Worm (Caenorhabditis elegans): Measurements from ENCODE around the gene C40H1.8.

Gene C40H1.8

DNA sequence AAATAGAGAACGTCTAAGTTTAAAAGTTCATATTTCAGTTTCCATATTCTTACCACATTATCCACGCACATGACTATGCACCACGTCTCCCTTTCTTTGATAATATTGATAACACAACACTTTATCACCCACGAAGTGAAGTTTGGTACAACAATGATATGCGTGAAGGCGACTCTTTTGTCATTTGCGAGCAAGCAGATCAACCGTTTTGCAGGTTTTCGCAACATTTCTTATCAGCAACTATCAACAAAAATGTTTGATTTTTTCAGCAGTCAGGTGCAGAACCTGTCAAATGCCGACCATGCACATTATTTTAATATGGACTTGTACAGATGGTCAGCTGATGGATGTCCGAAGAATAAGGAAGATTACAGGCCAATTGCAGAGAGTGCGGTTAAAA is 12.0 kb downstream of the C40H1.8 start:
- TF ChIP-seq tra-1 (GFP tag; IDR thresholded peaks at IDR 0.05) (peak; percentile 75), zfp-3 (GFP tag; conservative IDR thresholded peaks at IDR 0.05) (no peak), daf-16 (GFP tag; optimal IDR thresholded peaks at IDR 0.05) (peak in 1 of 2 experiments; percentile 48), daf-16 (tag; optimal IDR thresholded peaks at IDR 0.05) (peak; percentile 69), hlh-11 (tag; optimal IDR thresholded peaks at IDR 0.05) (peak; percentile 92), lin-1 (GFP tag; IDR thresholded peaks at IDR 0.05) (peak; percentile 74), ceh-28 (tag; optimal IDR thresholded peaks at IDR 0.05) (no peak), nhr-102 (tag; optimal IDR thresholded peaks at IDR 0.05) (peak; percentile 2), hlh-30 (tag; optimal IDR thresholded peaks at IDR 0.05; ENCODE audit: insufficient read depth) (peak; percentile 55), pqm-1 (tag; optimal IDR thresholded peaks at IDR 0.05) (peak; percentile 96), nhr-77 (tag; optimal IDR thresholded peaks at IDR 0.05) (peak; percentile 72), nhr-28 (tag; optimal IDR thresholded peaks at IDR 0.05) (peak; percentile 88), php-3 (GFP tag; IDR thresholded peaks at IDR 0.05) (peak; percentile 75), dve-1 (tag; optimal IDR thresholded peaks at IDR 0.05; ENCODE audit: insufficient read depth) (peak; percentile 91), unc-62 (GFP tag; optimal IDR thresholded peaks at IDR 0.05 in 1 of 2) (peak; percentile 8 to 69), unc-62 (tag; optimal IDR thresholded peaks at IDR 0.05) (no peak), lir-3 (tag; optimal IDR thresholded peaks at IDR 0.05) (no peak), mxl-3 (GFP tag; optimal IDR thresholded peaks at IDR 0.05) (peak; percentile 63), nhr-48 (tag; optimal IDR thresholded peaks at IDR 0.05) (peak; percentile 81), mdt-29 (GFP tag; IDR thresholded peaks at IDR 0.05) (no peak), dmd-9 (GFP tag; IDR thresholded peaks at IDR 0.05) (no peak), F10B5.3 (tag; optimal IDR thresholded peaks at IDR 0.05) (no peak), gei-8 (GFP tag; optimal IDR thresholded peaks at IDR 0.05) (peak; percentile 70), nhr-41 (GFP tag; IDR thresholded peaks at IDR 0.05) (peak; percentile 46; the same call in 1 of the 2 replicates), mdl-1 (tag; optimal IDR thresholded peaks at IDR 0.05) (peak in 1 of 2 experiments; percentile 63), saeg-2 (GFP tag; IDR thresholded peaks at IDR 0.05) (peak; percentile 90), F49E8.2 (tag; optimal IDR thresholded peaks at IDR 0.05; ENCODE audit: borderline replicate concordance) (no peak), dmd-6 (GFP tag; IDR thresholded peaks at IDR 0.05) (peak; percentile 97), mep-1 (tag; optimal IDR thresholded peaks at IDR 0.05) (no peak)

DNA sequence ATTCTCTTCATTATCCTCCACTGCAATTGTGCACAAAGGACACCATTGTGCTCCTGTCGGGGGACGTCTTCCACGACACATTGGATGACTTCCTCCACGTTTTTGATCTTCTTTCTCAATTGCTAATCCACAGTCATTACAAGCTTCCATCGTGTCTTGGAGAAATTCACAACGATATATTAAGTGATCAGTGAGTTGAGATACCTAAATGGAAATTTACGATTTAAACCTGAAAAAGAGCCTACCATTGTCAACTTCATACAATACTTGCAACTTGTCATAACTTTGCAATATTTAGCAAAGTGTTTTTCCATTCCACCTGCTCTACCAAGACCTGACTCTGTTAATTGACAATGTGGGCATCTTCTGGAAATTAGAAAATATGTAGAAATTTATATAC is 13.4 kb downstream of the C40H1.8 start:
- no peak for TF ChIP-seq madf-5 (GFP tag; IDR thresholded peaks at IDR 0.05)
- peak; percentile 93 for TF ChIP-seq aha-1 (tag)

DNA sequence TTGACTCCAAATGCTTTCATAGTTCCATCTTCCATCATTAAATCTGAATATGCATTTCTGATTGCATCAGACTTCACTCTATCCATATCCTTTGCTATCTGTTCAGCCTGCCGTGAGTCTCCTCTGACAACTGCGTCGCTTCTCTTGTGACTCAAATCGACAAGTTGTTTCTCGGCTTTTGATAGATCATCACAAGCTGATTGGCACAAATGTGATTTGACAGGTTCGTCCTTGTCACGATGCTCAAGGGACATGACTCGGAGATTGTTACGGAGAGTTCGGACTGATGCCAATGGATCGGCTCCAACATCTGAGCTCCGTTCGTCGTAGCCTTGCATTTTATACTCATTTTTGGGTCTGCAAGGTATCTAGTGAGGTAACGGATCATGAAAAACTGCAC is 14.2 kb downstream of the C40H1.8 start:
- TF ChIP-seq hlh-30 (tag; optimal IDR thresholded peaks at IDR 0.05; ENCODE audit: insufficient read depth), result peak; percentile 28
- TF ChIP-seq unc-62 (GFP tag; optimal IDR thresholded peaks at IDR 0.05 in 1 of 2), result peak in 1 of 2 experiments; percentile 3
- no peak for TF ChIP-seq unc-62 (tag; optimal IDR thresholded peaks at IDR 0.05)
- TF ChIP-seq R02D3.7 (tag; optimal IDR thresholded peaks at IDR 0.05), result no peak
- TF ChIP-seq dmd-8 (GFP tag; IDR thresholded peaks at IDR 0.05), result no peak
- no peak for TF ChIP-seq nhr-77 (tag; optimal IDR thresholded peaks at IDR 0.05)
- TF ChIP-seq zfp-3 (GFP tag; conservative IDR thresholded peaks at IDR 0.05), result no peak
- no peak for TF ChIP-seq lin-29 (GFP tag; IDR thresholded peaks at IDR 0.05)
- TF ChIP-seq ceh-82 (tag; optimal IDR thresholded peaks at IDR 0.05), result no peak
- TF ChIP-seq dmd-6 (GFP tag; IDR thresholded peaks at IDR 0.05), result no peak
- no peak for TF ChIP-seq lim-7 (GFP tag; IDR thresholded peaks at IDR 0.05)
- peak; percentile 16 for TF ChIP-seq hlh-11 (tag; optimal IDR thresholded peaks at IDR 0.05)
- no peak for TF ChIP-seq rbr-2 (tag; optimal IDR thresholded peaks at IDR 0.05)
- TF ChIP-seq nhr-11 (tag; optimal IDR thresholded peaks at IDR 0.05), result peak; percentile 51
- no peak for TF ChIP-seq ztf-7 (tag; optimal IDR thresholded peaks at IDR 0.05)

All from whole organism, L4 larva.